Worm (Caenorhabditis elegans) whole organism, mixed stage, embryonic: ENCODE results near the gene srh-46.
"Not testable (repeated sequence)": the region's sequence is repeated elsewhere in the genome, so short reads cannot be mapped to it uniquely, and the experiment has no call there.

Experiments
- M03D4.4 ChIP-seq: sonication (generic microtip); optimal IDR thresholded peaks from 2 replicates; lab custom pipeline; 2017; ENCODE audit warnings: mild to moderate bottlenecking, missing genetic modification characterization, missing compliant biosample characterization
- bed-3 ChIP-seq: fragments of 200-800 bp; sonication (Bioruptor generic); optimal IDR thresholded peaks from 3 replicates; lab custom pipeline; 2018; ENCODE audit warnings: mild to moderate bottlenecking, missing genetic modification characterization, moderate library complexity, missing compliant biosample characterization
- blmp-1 ChIP-seq: fragments of 150-350 bp; optimal IDR thresholded peaks from 2 replicates; lab custom pipeline; 2014; ENCODE audit warnings: missing biosample characterization, missing genetic modification characterization
- ceh-39 ChIP-seq: fragments of 150-350 bp; optimal IDR thresholded peaks from 2 replicates; lab custom pipeline; 2014; ENCODE audit warnings: missing biosample characterization, missing genetic modification characterization
- ceh-83 ChIP-seq: fragments of 200-800 bp; sonication (Bioruptor generic); optimal IDR thresholded peaks from 2 replicates; lab custom pipeline; 2018; ENCODE audit warnings: mild to moderate bottlenecking, missing genetic modification characterization, missing compliant biosample characterization
- ces-1 ChIP-seq: fragments of 150-350 bp; optimal IDR thresholded peaks from 2 replicates; lab custom pipeline; 2014; ENCODE audit warnings: missing biosample characterization, missing genetic modification reagents, missing genetic modification characterization
- cnd-1 ChIP-seq: fragments of 200-800 bp; sonication (Bioruptor generic); optimal IDR thresholded peaks from 2 replicates; lab custom pipeline; 2018; ENCODE audit warnings: mild to moderate bottlenecking, missing genetic modification characterization, missing compliant biosample characterization
- drap-1 ChIP-seq: fragments of 200-800 bp; sonication (Bioruptor generic); optimal IDR thresholded peaks from 3 replicates; lab custom pipeline; 2018; ENCODE audit warnings: mild to moderate bottlenecking, missing genetic modification characterization, missing compliant biosample characterization
- elt-1 ChIP-seq: sonication (generic microtip); optimal IDR thresholded peaks from 2 replicates; lab custom pipeline; 2017; ENCODE audit warnings: missing genetic modification characterization, mild to moderate bottlenecking, missing compliant biosample characterization, antibody characterized with exemption, moderate library complexity, borderline replicate concordance; ENCODE audit not compliant: insufficient read depth
- elt-3 ChIP-seq: fragments of 150-350 bp; optimal IDR thresholded peaks from 2 replicates; lab custom pipeline; 2014; ENCODE audit warnings: missing biosample characterization, missing genetic modification characterization
- flh-1 ChIP-seq: fragments of 200-800 bp; sonication (Bioruptor generic); optimal IDR thresholded peaks from 2 replicates; lab custom pipeline; 2018; ENCODE audit warnings: mild to moderate bottlenecking, missing genetic modification characterization, moderate library complexity, missing compliant biosample characterization
- ham-2 ChIP-seq: fragments of 200-800 bp; sonication (Bioruptor generic); optimal IDR thresholded peaks from 2 replicates; lab custom pipeline; 2018; ENCODE audit warnings: mild to moderate bottlenecking, missing genetic modification characterization, missing compliant biosample characterization
- hlh-1 ChIP-seq: fragments of 150-350 bp; optimal IDR thresholded peaks from 2 replicates; lab custom pipeline; 2014; ENCODE audit warnings: missing biosample characterization, missing genetic modification reagents, missing genetic modification characterization
- lin-13 ChIP-seq: fragments of 150-350 bp; optimal IDR thresholded peaks from 2 replicates; lab custom pipeline; 2014; ENCODE audit warnings: missing biosample characterization, missing genetic modification characterization
- lin-32 ChIP-seq: fragments of 200-800 bp; sonication (Bioruptor generic); optimal IDR thresholded peaks from 2 replicates; lab custom pipeline; 2018; ENCODE audit warnings: mild to moderate bottlenecking, missing genetic modification characterization, missing compliant biosample characterization
- lsy-2 ChIP-seq: fragments of 150-350 bp; optimal IDR thresholded peaks from 2 replicates; lab custom pipeline; 2014; ENCODE audit warnings: missing biosample characterization, missing genetic modification characterization
- mab-5 ChIP-seq: fragments of 150-350 bp; optimal IDR thresholded peaks from 2 replicates; lab custom pipeline; 2014; ENCODE audit warnings: missing biosample characterization, missing genetic modification characterization
- mep-1 ChIP-seq: fragments of 150-350 bp; optimal IDR thresholded peaks from 2 replicates; lab custom pipeline; 2017; ENCODE audit warnings: missing biosample characterization, missing genetic modification reagents, missing genetic modification characterization, inconsistent platforms
- mls-2 ChIP-seq: sonication (generic microtip); optimal IDR thresholded peaks from 2 replicates; lab custom pipeline; 2016; ENCODE audit warnings: mild to moderate bottlenecking, missing genetic modification characterization, moderate library complexity, missing compliant biosample characterization
- nhr-12 ChIP-seq: fragments of 150-350 bp; optimal IDR thresholded peaks from 2 replicates; lab custom pipeline; 2014; ENCODE audit warnings: missing biosample characterization, missing genetic modification characterization
- nhr-2 ChIP-seq: fragments of 150-350 bp; optimal IDR thresholded peaks from 2 replicates; lab custom pipeline; 2014; ENCODE audit warnings: missing biosample characterization, missing genetic modification characterization
- nhr-237 ChIP-seq: fragments of 150-350 bp; optimal IDR thresholded peaks from 2 replicates; lab custom pipeline; 2014; ENCODE audit warnings: missing biosample characterization, missing genetic modification characterization
- nhr-28 ChIP-seq: fragments of 150-350 bp; optimal IDR thresholded peaks from 2 replicates; lab custom pipeline; 2014; ENCODE audit warnings: missing biosample characterization, missing genetic modification characterization
- nhr-76 ChIP-seq: sonication (generic microtip); optimal IDR thresholded peaks from 2 replicates; lab custom pipeline; 2017; ENCODE audit warnings: missing biosample characterization, missing genetic modification characterization
- pha-4 ChIP-seq: fragments of 150-350 bp; optimal IDR thresholded peaks from 2 replicates; lab custom pipeline; 2018; ENCODE audit warnings: missing biosample characterization, missing genetic modification reagents, missing genetic modification characterization
- sem-2 ChIP-seq: fragments of 200-800 bp; sonication (Bioruptor generic); optimal IDR thresholded peaks from 2 replicates; lab custom pipeline; 2018; ENCODE audit warnings: mild to moderate bottlenecking, missing genetic modification characterization, missing compliant biosample characterization
- snpc-4 ChIP-seq: fragments of 150-350 bp; optimal IDR thresholded peaks from 2 replicates; lab custom pipeline; 2014; ENCODE audit warnings: missing biosample characterization, missing genetic modification characterization
- sptf-1 ChIP-seq: sonication (generic microtip); optimal IDR thresholded peaks from 2 replicates; lab custom pipeline; 2017; ENCODE audit warnings: mild to moderate bottlenecking, missing genetic modification characterization, moderate library complexity, missing compliant biosample characterization
- tbx-8 ChIP-seq: fragments of 200-800 bp; sonication (Bioruptor generic); optimal IDR thresholded peaks from 2 replicates; lab custom pipeline; 2018; ENCODE audit warnings: mild to moderate bottlenecking, missing genetic modification characterization, moderate library complexity, missing compliant biosample characterization
- unc-120 ChIP-seq: sonication (generic microtip); optimal IDR thresholded peaks from 2 replicates; lab custom pipeline; 2017; ENCODE audit warnings: missing genetic modification characterization, missing compliant biosample characterization; ENCODE audit not compliant: poor library complexity, severe bottlenecking
- unc-39 ChIP-seq: fragments of 150-350 bp; optimal IDR thresholded peaks from 2 replicates; lab custom pipeline; 2014; ENCODE audit warnings: missing biosample characterization, missing genetic modification characterization
- unc-62 ChIP-seq: fragments of 150-350 bp; optimal IDR thresholded peaks from 2 replicates; lab custom pipeline; 2014; ENCODE audit warnings: missing biosample characterization, missing genetic modification reagents, missing genetic modification characterization
- zip-8 ChIP-seq: fragments of 150-350 bp; optimal IDR thresholded peaks from 2 replicates; lab custom pipeline; 2014; ENCODE audit warnings: missing biosample characterization, missing genetic modification characterization
- ztf-11 ChIP-seq: fragments of 150-350 bp; optimal IDR thresholded peaks from 2 replicates; lab custom pipeline; 2014; ENCODE audit warnings: missing biosample characterization, missing genetic modification characterization

Gene srh-46

ce11 chrV:11292682-11293081 is 10.0 kb downstream of the srh-46 start:
- no peak for TF ChIP-seq lin-32 (GFP tag; lab: Kevin White, UChicago)
- TF ChIP-seq lin-13 = no peak
- no peak for TF ChIP-seq unc-120 (tag; lab: Kevin White, UChicago)
- no peak for TF ChIP-seq ham-2 (GFP tag; lab: Kevin White, UChicago)
- no peak for TF ChIP-seq ztf-11 (tag; lab: Kevin White, UChicago)
- no peak for TF ChIP-seq mab-5 (tag; lab: Kevin White, UChicago)
- no peak for TF ChIP-seq elt-1 (tag; lab: Kevin White, UChicago)
- no peak for TF ChIP-seq nhr-237
- TF ChIP-seq sptf-1 = no peak
- no peak for TF ChIP-seq nhr-2 (tag; lab: Kevin White, UChicago)
- no peak for TF ChIP-seq tbx-8 (GFP tag; lab: Kevin White, UChicago)
- TF ChIP-seq flh-1 (GFP tag; lab: Kevin White, UChicago) = no peak
- no peak for TF ChIP-seq zip-8 (tag; lab: Kevin White, UChicago)

ce11 chrV:11290888-11291287 is 11.8 kb downstream of the srh-46 start, which contains the start of gene C03E10.1:
Gene C03E10.1 (plus strand): TSS chrV:11291188.
- TF ChIP-seq ceh-83 (no peak), unc-120 (tag; lab: Kevin White, UChicago) (no peak), cnd-1 (tag; lab: Kevin White, UChicago) (no peak), mab-5 (tag; lab: Kevin White, UChicago) (no peak), unc-39 (tag; lab: Kevin White, UChicago) (no peak), M03D4.4 (tag; lab: Kevin White, UChicago) (no peak), mep-1 (tag; lab: Kevin White, UChicago) (no peak), drap-1 (no peak), nhr-237 (no peak), tbx-8 (GFP tag; lab: Kevin White, UChicago) (no peak), ces-1 (GFP tag; lab: Kevin White, UChicago) (no peak)

ce11 chrV:11286114-11286513 is 16.6 kb downstream of the srh-46 start, which contains the start of gene C03E10.3:
Gene C03E10.3 (plus strand): TSS chrV:11286414.
- TF ChIP-seq bed-3; ces-1 (GFP tag; lab: Kevin White, UChicago); ceh-83: not testable (repeated sequence)
- TF ChIP-seq, all 35 proteins: peak for 0; not testable (repeated sequence) for 35

- no peak for TF ChIP-seq zip-8 (tag; lab: Kevin White, UChicago)
- TF ChIP-seq sem-2 (GFP tag; lab: Kevin White, UChicago) = no peak
- no peak for TF ChIP-seq unc-39 (tag; lab: Kevin White, UChicago)
- no peak for TF ChIP-seq mls-2 (tag; lab: Kevin White, UChicago)
- no peak for TF ChIP-seq pha-4 (tag; lab: Kevin White, UChicago)
- TF ChIP-seq lsy-2 (tag; lab: Kevin White, UChicago) = no peak
- no peak for TF ChIP-seq nhr-12 (tag; lab: Kevin White, UChicago)
- no peak for TF ChIP-seq hlh-1 (tag; lab: Kevin White, UChicago)
- no peak for TF ChIP-seq unc-62 (GFP tag; lab: Kevin White, UChicago)
- no peak for TF ChIP-seq nhr-28 (tag; lab: Kevin White, UChicago)
- no peak for TF ChIP-seq ham-2 (GFP tag; lab: Kevin White, UChicago)
- TF ChIP-seq nhr-237 = no peak
- TF ChIP-seq drap-1 = no peak
Measured at ce11 chrV:11282272-11282671, 20.4 kb downstream of the srh-46 start, which contains the start of gene gly-20. Gene gly-20 (plus strand): TSS chrV:11282572.

- TF ChIP-seq nhr-12 (tag; lab: Kevin White, UChicago) = no peak
- TF ChIP-seq elt-1 (tag; lab: Kevin White, UChicago) = peak; percentile 41
- no peak for TF ChIP-seq M03D4.4 (tag; lab: Kevin White, UChicago)
- no peak for TF ChIP-seq nhr-28 (tag; lab: Kevin White, UChicago)
- peak; percentile 7 for TF ChIP-seq mep-1 (tag; lab: Kevin White, UChicago)
- no peak for TF ChIP-seq nhr-2 (tag; lab: Kevin White, UChicago)
- peak; percentile 39 for TF ChIP-seq ceh-39
- no peak for TF ChIP-seq lin-13
- TF ChIP-seq lsy-2 (tag; lab: Kevin White, UChicago) = no peak
- no peak for TF ChIP-seq nhr-237
- TF ChIP-seq nhr-76 = no peak
- TF ChIP-seq mls-2 (tag; lab: Kevin White, UChicago) = no peak
- TF ChIP-seq zip-8 (tag; lab: Kevin White, UChicago) = no peak
- no peak for TF ChIP-seq elt-3 (tag; lab: Kevin White, UChicago)
- TF ChIP-seq blmp-1 (tag; lab: Kevin White, UChicago) = peak; percentile 69
- no peak for TF ChIP-seq pha-4 (tag; lab: Kevin White, UChicago)
- no peak for TF ChIP-seq ceh-83
- no peak for TF ChIP-seq ztf-11 (tag; lab: Kevin White, UChicago)
- peak; percentile 38 for TF ChIP-seq unc-120 (tag; lab: Kevin White, UChicago)
- no peak for TF ChIP-seq sem-2 (GFP tag; lab: Kevin White, UChicago)
- no peak for TF ChIP-seq cnd-1 (tag; lab: Kevin White, UChicago)
- peak; percentile 39 for TF ChIP-seq unc-62 (GFP tag; lab: Kevin White, UChicago)
- TF ChIP-seq flh-1 (GFP tag; lab: Kevin White, UChicago) = no peak
- TF ChIP-seq mab-5 (tag; lab: Kevin White, UChicago) = no peak
- TF ChIP-seq drap-1 = no peak
- TF ChIP-seq unc-39 (tag; lab: Kevin White, UChicago) = no peak
- TF ChIP-seq ces-1 (GFP tag; lab: Kevin White, UChicago) = peak; percentile 3
- TF ChIP-seq hlh-1 (tag; lab: Kevin White, UChicago) = peak; percentile 91
- TF ChIP-seq sptf-1 = no peak
- TF ChIP-seq snpc-4 (tag; lab: Kevin White, UChicago) = no peak
- TF ChIP-seq tbx-8 (GFP tag; lab: Kevin White, UChicago) = no peak
- no peak for TF ChIP-seq bed-3
- TF ChIP-seq lin-32 (GFP tag; lab: Kevin White, UChicago) = no peak
Measured at ce11 chrV:11281414-11282209, 21.1 kb downstream of the srh-46 start.
